Worm (Caenorhabditis elegans) whole organism, L4 larva: Measurements from ENCODE around the gene clhm-1.

ENCODE experiments used
- F44E2.7 ChIP-seq: fragments of 200-800 bp; sonication (Bioruptor generic); IDR thresholded peaks from 2 replicates; pipeline ENCODE4 v2.1.2; 2022; ENCODE audit warnings: missing genetic modification characterization, missing compliant biosample characterization
- arid-1 ChIP-seq: fragments of 200-800 bp; sonication (Bioruptor generic); conservative IDR thresholded peaks from 2 replicates; pipeline ENCODE4 v1.3.6; 2022; ENCODE audit warnings: missing genetic modification reagents, missing genetic modification characterization, missing compliant biosample characterization
- daf-19 ChIP-seq: fragments of 200-800 bp; sonication (Bioruptor generic); conservative IDR thresholded peaks from 2 replicates; pipeline ENCODE4 v1.3.6; 2022; ENCODE audit warnings: missing genetic modification characterization, missing compliant biosample characterization
- egl-27 ChIP-seq: sonication (generic microtip); optimal IDR thresholded peaks from 3 replicates; lab custom pipeline; 2017; ENCODE audit warnings: missing biosample characterization, missing genetic modification reagents, missing genetic modification characterization
- hmg-1.1 ChIP-seq: fragments of 200-800 bp; sonication (Bioruptor generic); IDR thresholded peaks from 2 replicates; pipeline ENCODE4 v1.3.6; 2022; ENCODE audit warnings: missing genetic modification reagents, missing genetic modification characterization, missing compliant biosample characterization
- lsy-2 ChIP-seq, 2 experiments: fragments of 150-350 bp in 1 of 2; sonication (generic microtip) in 1 of 2; optimal IDR thresholded peaks; 2 replicates each; lab custom pipeline; 2014 to 2017; ENCODE audit warnings: missing biosample characterization in 2 of 2, missing genetic modification characterization in 2 of 2
- mes-2 ChIP-seq: sonication (generic microtip); optimal IDR thresholded peaks from 2 replicates; lab custom pipeline; 2016; ENCODE audit warnings: missing genotype, mild to moderate bottlenecking, missing genetic modification characterization, missing compliant biosample characterization; ENCODE audit not compliant: poor library complexity, severe bottlenecking
- nhr-11 ChIP-seq: fragments of 150-350 bp; optimal IDR thresholded peaks from 2 replicates; lab custom pipeline; 2014; ENCODE audit warnings: missing biosample characterization, missing genetic modification characterization
- snpc-4 ChIP-seq: fragments of 150-350 bp; optimal IDR thresholded peaks from 2 replicates; lab custom pipeline; 2014; ENCODE audit warnings: missing biosample characterization, missing genetic modification characterization
- unc-62 ChIP-seq, 3 experiments: fragments of 150-350 bp in 1 of 3; sonication (generic microtip); optimal IDR thresholded peaks in 2 of 3; peaks in 1 of 3; 1 replicate in 1 of 3; 2 replicates in 2 of 3; lab custom pipeline; 2014 to 2017; ENCODE audit warnings: missing biosample characterization in 3 of 3, missing genetic modification characterization in 3 of 3, missing genetic modification reagents in 3 of 3, missing genotype in 1 of 3
- zag-1 ChIP-seq: fragments of 150-350 bp; optimal IDR thresholded peaks from 2 replicates; lab custom pipeline; 2014; ENCODE audit warnings: missing biosample characterization, missing genetic modification characterization

DNA sequence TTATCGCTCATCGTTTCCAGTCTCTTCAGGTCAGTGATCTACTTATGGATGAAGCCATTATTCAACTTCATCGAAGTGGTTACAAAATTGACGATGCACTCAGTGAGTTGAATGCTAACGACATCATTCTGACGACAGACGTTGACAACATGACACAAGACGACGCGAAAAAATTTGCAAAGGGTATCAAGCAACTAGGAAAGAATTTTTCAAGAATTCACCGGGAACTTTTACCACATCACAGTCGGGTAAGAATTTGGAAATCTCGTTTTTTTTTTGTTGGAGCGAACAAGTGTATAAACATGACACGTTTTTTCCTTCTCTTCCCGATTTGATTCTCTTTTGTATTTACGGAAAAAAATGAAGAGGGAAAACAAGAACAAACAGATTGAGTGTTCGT lies 30.1 kb downstream of the clhm-1 start:
- TF ChIP-seq arid-1 (GFP tag; lab: Robert Waterston, UW) = no peak
- TF ChIP-seq unc-62 (GFP tag; optimal IDR thresholded peaks at IDR 0.05 in 1 of 2; lab: Kevin White, UChicago) = peak in 1 of 2 experiments; percentile 93
- TF ChIP-seq unc-62 (tag; optimal IDR thresholded peaks at IDR 0.05; lab: Kevin White, UChicago) = no peak
- TF ChIP-seq mes-2 (tag; lab: Kevin White, UChicago) = no peak
- no peak for TF ChIP-seq nhr-11 (tag; lab: Kevin White, UChicago)
- no peak for TF ChIP-seq lsy-2 (tag; optimal IDR thresholded peaks at IDR 0.05; lab: Kevin White, UChicago)
- TF ChIP-seq hmg-1.1 (GFP tag; lab: Robert Waterston, UW) = no peak
- TF ChIP-seq snpc-4 (tag; lab: Kevin White, UChicago) = no peak
- no peak for TF ChIP-seq daf-19 (GFP tag; lab: Robert Waterston, UW)
- no peak for TF ChIP-seq egl-27 (tag; lab: Kevin White, UChicago)
- no peak for TF ChIP-seq zag-1 (tag; lab: Kevin White, UChicago)
- no peak for TF ChIP-seq F44E2.7 (GFP tag; lab: Robert Waterston, UW)
